Worm (Caenorhabditis elegans) whole organism, L1 larva: ENCODE data around the gene clec-165.
A peak's percentile ranks its signal among the peaks of the same experiment; 100 is the strongest.

Source experiments
- C04F5.9 ChIP-seq: sonication (generic microtip); optimal IDR thresholded peaks from 2 replicates; lab custom pipeline; 2016; ENCODE audit warnings: missing genetic modification characterization, missing compliant biosample characterization
- C16A3.4 ChIP-seq: fragments of 150-350 bp; optimal IDR thresholded peaks from 2 replicates; lab custom pipeline; 2014; ENCODE audit warnings: missing biosample characterization, missing genetic modification characterization
- C34B4.2 ChIP-seq: sonication (generic microtip); optimal IDR thresholded peaks from 2 replicates; lab custom pipeline; 2017; ENCODE audit warnings: mild to moderate bottlenecking, missing genetic modification characterization, missing compliant biosample characterization
- F16B12.6 ChIP-seq: fragments of 150-350 bp; optimal IDR thresholded peaks from 2 replicates; lab custom pipeline; 2014; ENCODE audit warnings: missing biosample characterization, missing genetic modification characterization
- aly-2 ChIP-seq: fragments of 150-350 bp; optimal IDR thresholded peaks from 2 replicates; lab custom pipeline; 2014; ENCODE audit warnings: missing biosample characterization, missing genetic modification characterization
- ama-1 ChIP-seq: fragments of 150-350 bp; optimal IDR thresholded peaks from 2 replicates; lab custom pipeline; 2014
- blmp-1 ChIP-seq: fragments of 150-350 bp; optimal IDR thresholded peaks from 2 replicates; lab custom pipeline; 2014; ENCODE audit warnings: missing biosample characterization, missing genetic modification characterization
- ceh-8 ChIP-seq: fragments of 200-800 bp; sonication (Bioruptor generic); optimal IDR thresholded peaks from 2 replicates; lab custom pipeline; 2018; ENCODE audit warnings: mild to moderate bottlenecking, missing genetic modification characterization, moderate library complexity, missing compliant biosample characterization
- ces-1 ChIP-seq: fragments of 150-350 bp; optimal IDR thresholded peaks from 2 replicates; lab custom pipeline; 2014; ENCODE audit warnings: missing biosample characterization, missing genetic modification reagents, missing genetic modification characterization
- dpl-1 ChIP-seq, 3 experiments: fragments of 150-350 bp in 2 of 3; sonication (generic microtip) in 1 of 3; optimal IDR thresholded peaks; 2 replicates each; lab custom pipeline; 2014 to 2017; ENCODE audit warnings: missing biosample characterization in 3 of 3, missing genetic modification characterization in 3 of 3, missing genetic modification reagents in 3 of 3
- efl-1 ChIP-seq, 4 experiments: fragments of 150-350 bp; optimal IDR thresholded peaks in 3 of 4; peaks in 1 of 4; 1 replicate in 1 of 4; 2 replicates in 3 of 4; lab custom pipeline; 2014; ENCODE audit warnings: missing biosample characterization in 2 of 4, missing genetic modification characterization in 2 of 4, missing genetic modification reagents in 2 of 4
- efl-3 ChIP-seq: fragments of 200-800 bp; sonication (Bioruptor generic); optimal IDR thresholded peaks from 2 replicates; lab custom pipeline; 2018; ENCODE audit warnings: mild to moderate bottlenecking, missing genetic modification characterization, missing compliant biosample characterization
- egl-13 ChIP-seq: sonication (generic microtip); optimal IDR thresholded peaks from 2 replicates; lab custom pipeline; 2016; ENCODE audit warnings: missing genotype, missing genetic modification reagents, missing genetic modification characterization, missing compliant biosample characterization
- egl-27 ChIP-seq, 2 experiments: fragments of 150-350 bp in 1 of 2; sonication (generic microtip); optimal IDR thresholded peaks; 3 replicates each; lab custom pipeline; 2017 to 2018; ENCODE audit warnings: missing biosample characterization in 2 of 2, missing genetic modification characterization in 2 of 2, missing genetic modification reagents in 2 of 2
- elt-2 ChIP-seq: sonication (generic microtip); optimal IDR thresholded peaks from 2 replicates; lab custom pipeline; 2016; ENCODE audit warnings: missing genetic modification characterization, mild to moderate bottlenecking, inconsistent platforms, missing compliant biosample characterization, missing genetic modification reagents
- elt-3 ChIP-seq, 6 experiments: fragments of 150-350 bp in 1 of 6; sonication (generic microtip); optimal IDR thresholded peaks; 2 replicates each; lab custom pipeline; 2017 to 2018; ENCODE audit warnings: missing biosample characterization in 6 of 6, missing genetic modification characterization in 6 of 6, inconsistent platforms in 1 of 6
- fkh-4 ChIP-seq: sonication (generic microtip); optimal IDR thresholded peaks from 2 replicates; lab custom pipeline; 2016; ENCODE audit warnings: missing compliant biosample characterization, missing genetic modification characterization, borderline replicate concordance
- fkh-8 ChIP-seq: sonication (generic microtip); optimal IDR thresholded peaks from 2 replicates; lab custom pipeline; 2016; ENCODE audit warnings: mild to moderate bottlenecking, missing genetic modification characterization, missing compliant biosample characterization
- grh-1 ChIP-seq: fragments of 200-800 bp; sonication (Bioruptor generic); IDR thresholded peaks from 2 replicates; pipeline ENCODE4 v1.3.6; 2022; ENCODE audit warnings: missing genetic modification reagents, missing genetic modification characterization, missing compliant biosample characterization
- jun-1 ChIP-seq: fragments of 150-350 bp; optimal IDR thresholded peaks from 2 replicates; lab custom pipeline; 2014; ENCODE audit warnings: missing biosample characterization, missing genetic modification reagents, missing genetic modification characterization
- lin-14 ChIP-seq: fragments of 200-800 bp; sonication (Bioruptor generic); optimal IDR thresholded peaks from 2 replicates; lab custom pipeline; 2018; ENCODE audit warnings: mild to moderate bottlenecking, missing genetic modification characterization, moderate library complexity, missing compliant biosample characterization
- lin-35 ChIP-seq, 2 experiments: fragments of 150-350 bp; optimal IDR thresholded peaks; 2 replicates each; lab custom pipeline; 2014; ENCODE audit warnings: missing biosample characterization in 2 of 2, missing genetic modification characterization in 2 of 2, missing genetic modification reagents in 2 of 2
- lin-39 ChIP-seq: fragments of 150-350 bp; optimal IDR thresholded peaks from 2 replicates; lab custom pipeline; 2014; ENCODE audit warnings: missing biosample characterization, missing genetic modification reagents, missing genetic modification characterization
- lsy-2 ChIP-seq, 2 experiments: fragments of 150-350 bp; optimal IDR thresholded peaks; 2 replicates each; lab custom pipeline; 2014; ENCODE audit warnings: missing biosample characterization in 2 of 2, missing genetic modification characterization in 2 of 2
- mep-1 ChIP-seq: fragments of 150-350 bp; optimal IDR thresholded peaks from 2 replicates; lab custom pipeline; 2014; ENCODE audit warnings: missing biosample characterization, missing genetic modification characterization
- nhr-237 ChIP-seq: fragments of 150-350 bp; optimal IDR thresholded peaks from 2 replicates; lab custom pipeline; 2014; ENCODE audit warnings: missing biosample characterization, missing genetic modification characterization
- nhr-28 ChIP-seq: fragments of 150-350 bp; optimal IDR thresholded peaks from 2 replicates; lab custom pipeline; 2014; ENCODE audit warnings: missing biosample characterization, missing genetic modification characterization
- nhr-47 ChIP-seq: sonication (generic microtip); optimal IDR thresholded peaks from 2 replicates; lab custom pipeline; 2016; ENCODE audit warnings: mild to moderate bottlenecking, missing genetic modification characterization, moderate library complexity, missing compliant biosample characterization
- pag-3 ChIP-seq: sonication (generic microtip); optimal IDR thresholded peaks from 2 replicates; lab custom pipeline; 2017; ENCODE audit warnings: missing genetic modification characterization, mild to moderate bottlenecking, missing compliant biosample characterization, antibody characterized with exemption, borderline replicate concordance; ENCODE audit not compliant: insufficient read depth
- pqm-1 ChIP-seq: sonication (generic microtip); optimal IDR thresholded peaks from 3 replicates; lab custom pipeline; 2017; ENCODE audit warnings: missing biosample characterization, missing genetic modification characterization
- skn-1 ChIP-seq: fragments of 150-350 bp; optimal IDR thresholded peaks from 2 replicates; lab custom pipeline; 2014; ENCODE audit warnings: missing biosample characterization, missing genetic modification characterization
- snpc-4 ChIP-seq: fragments of 150-350 bp; optimal IDR thresholded peaks from 2 replicates; lab custom pipeline; 2014; ENCODE audit warnings: missing biosample characterization, missing genetic modification characterization
- snu-23 ChIP-seq: sonication (generic microtip); optimal IDR thresholded peaks from 2 replicates; lab custom pipeline; 2016; ENCODE audit warnings: missing genetic modification characterization, missing compliant biosample characterization
- sox-4 ChIP-seq: sonication (generic microtip); optimal IDR thresholded peaks from 2 replicates; lab custom pipeline; 2016; ENCODE audit warnings: missing genetic modification characterization, missing compliant biosample characterization
- unc-130 ChIP-seq: fragments of 150-350 bp; optimal IDR thresholded peaks from 2 replicates; lab custom pipeline; 2017; ENCODE audit warnings: missing biosample characterization, missing genetic modification characterization, inconsistent platforms
- unc-62 ChIP-seq: fragments of 150-350 bp; optimal IDR thresholded peaks from 2 replicates; lab custom pipeline; 2014; ENCODE audit warnings: missing biosample characterization, missing genetic modification reagents, missing genetic modification characterization
- vab-15 ChIP-seq: sonication (generic microtip); optimal IDR thresholded peaks from 2 replicates; lab custom pipeline; 2017; ENCODE audit warnings: missing genotype, mild to moderate bottlenecking, missing genetic modification characterization, missing compliant biosample characterization
- ztf-11 ChIP-seq, 2 experiments: sonication (generic microtip); optimal IDR thresholded peaks; 2 replicates each; lab custom pipeline; 2016 to 2017; ENCODE audit warnings: missing genetic modification characterization in 2 of 2, missing biosample characterization in 1 of 2, missing compliant biosample characterization in 1 of 2

clec-165 gene

DNA sequence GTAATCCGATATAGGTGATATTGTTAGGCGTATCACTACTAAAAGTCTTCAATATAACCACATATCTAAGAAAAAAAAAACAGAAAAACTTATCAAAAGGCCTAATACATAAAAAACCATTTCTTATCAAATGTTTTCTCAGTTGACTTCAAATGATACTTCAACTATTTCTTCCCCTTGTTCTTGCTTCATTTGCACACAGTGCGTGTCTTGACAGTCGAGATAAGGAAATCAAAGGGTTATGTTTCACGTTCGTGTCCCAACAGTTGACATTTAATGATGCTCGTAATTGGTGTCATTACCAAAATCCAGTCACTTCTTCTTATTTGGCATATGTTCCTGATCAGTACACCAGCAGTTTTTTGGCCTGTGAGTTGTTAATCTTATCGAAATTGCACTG is 20.0 kb upstream of the clec-165 start, which contains the start of gene clec-170:
TSS of gene clec-170 (plus strand) at position 143 of the 400 bp plus-strand sequence.
- TF ChIP-seq sox-4 (no peak), egl-27 (tag; optimal IDR thresholded peaks at IDR 0.05; lab: Kevin White, UChicago) (no peak), ama-1 (lab: Kevin White, UChicago) (no peak), lin-39 (tag; lab: Kevin White, UChicago) (no peak), lin-14 (GFP tag; lab: Kevin White, UChicago) (no peak)

DNA sequence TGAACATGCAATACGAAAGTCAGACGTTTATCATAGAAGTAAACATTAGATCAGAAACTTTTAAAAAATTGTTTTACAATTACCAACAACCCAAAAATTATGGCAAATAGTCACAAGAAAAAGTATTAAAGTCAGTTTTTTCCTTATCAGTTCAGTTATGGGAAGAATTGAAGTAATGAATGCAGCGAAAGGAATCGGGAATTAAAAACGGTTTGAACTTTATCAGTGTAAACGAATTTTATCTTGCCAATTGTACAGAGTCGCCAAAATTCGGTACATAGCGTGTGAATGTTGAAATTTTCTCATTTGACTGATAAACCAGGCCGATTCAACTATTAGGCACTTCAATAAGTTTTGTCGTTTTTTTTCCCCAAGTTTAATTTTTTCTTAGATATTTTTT is 19.5 kb upstream of the clec-165 start:
- peak in 1 of 2 experiments; percentile 9 for TF ChIP-seq lin-35 (GFP tag; optimal IDR thresholded peaks at IDR 0.05; lab: Kevin White, UChicago)
- TF ChIP-seq pqm-1 = peak; percentile 87
- peak; percentile 52 for TF ChIP-seq jun-1
- no peak for TF ChIP-seq unc-62 (GFP tag; lab: Kevin White, UChicago)
- peak; percentile 96 for TF ChIP-seq elt-2 (tag; lab: Kevin White, UChicago)
- no peak for TF ChIP-seq C16A3.4 (tag; lab: Kevin White, UChicago)
- no peak for TF ChIP-seq elt-3 (tag; optimal IDR thresholded peaks at IDR 0.05; lab: Kevin White, UChicago)

DNA sequence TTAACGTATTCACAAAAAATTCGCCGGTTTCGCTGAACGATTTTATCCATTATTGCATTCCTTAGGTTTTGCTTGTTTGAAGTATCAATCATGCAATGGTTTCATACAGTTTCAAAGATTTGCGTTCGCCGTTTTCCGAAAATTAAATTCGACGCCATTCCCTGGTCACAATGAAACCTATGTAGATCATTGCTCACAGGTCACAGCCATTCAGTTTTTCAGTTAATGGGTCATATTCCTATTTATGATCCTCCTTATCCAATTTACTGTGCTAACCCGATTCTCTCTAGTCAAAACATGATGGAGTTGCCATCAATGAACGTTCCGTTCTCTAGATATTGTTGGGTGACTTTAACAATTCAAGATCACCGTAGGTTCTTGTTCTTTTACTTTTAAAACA is 18.2 kb upstream of the clec-165 start, which contains the start of gene F38A1.13:
TSS of gene F38A1.13 (plus strand) at position 301 of the 400 bp plus-strand sequence.
- TF ChIP-seq dpl-1 (GFP tag; optimal IDR thresholded peaks at IDR 0.05; lab: Kevin White, UChicago) = no peak
- no peak for TF ChIP-seq egl-13 (tag; lab: Kevin White, UChicago)
- no peak for TF ChIP-seq grh-1
- TF ChIP-seq vab-15 (tag; lab: Kevin White, UChicago) = no peak
- TF ChIP-seq nhr-28 (tag; lab: Kevin White, UChicago) = no peak
- TF ChIP-seq aly-2 (tag; lab: Kevin White, UChicago) = no peak
- TF ChIP-seq unc-130 = no peak
- TF ChIP-seq efl-3 (GFP tag; lab: Kevin White, UChicago) = no peak
- no peak for TF ChIP-seq ces-1
- TF ChIP-seq snu-23 = no peak
- no peak for TF ChIP-seq mep-1 (tag; lab: Kevin White, UChicago)
- TF ChIP-seq efl-1 (optimal IDR thresholded peaks at IDR 0.05; lab: Kevin White, UChicago) = no peak
- no peak for TF ChIP-seq efl-1 (GFP tag; optimal IDR thresholded peaks at IDR 0.05 in 1 of 2; lab: Kevin White, UChicago)
- TF ChIP-seq C34B4.2 (tag; lab: Kevin White, UChicago) = no peak
- no peak for TF ChIP-seq ceh-8
- TF ChIP-seq fkh-8 (tag; lab: Kevin White, UChicago) = no peak
- TF ChIP-seq F16B12.6 = no peak

DNA sequence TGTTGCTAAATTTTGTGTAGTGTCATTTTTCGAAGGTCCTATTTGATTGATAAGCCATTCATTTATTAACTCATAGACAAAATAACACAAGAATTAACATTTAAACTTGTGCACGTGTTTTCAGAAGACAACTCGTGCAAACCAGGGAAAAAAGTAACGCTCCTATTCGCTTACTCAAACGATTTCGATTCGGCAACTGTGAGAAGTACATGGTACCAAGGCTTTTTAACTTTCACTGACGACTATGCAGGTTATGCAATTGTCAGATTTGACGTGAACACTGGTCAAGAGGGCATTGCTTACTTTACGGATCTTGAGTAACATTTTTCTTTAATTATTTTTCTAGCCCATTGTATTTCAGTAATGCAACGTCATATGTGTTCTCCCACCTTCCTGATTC is 15.2 kb upstream of the clec-165 start:
- no peak for TF ChIP-seq skn-1 (tag; lab: Kevin White, UChicago)

DNA sequence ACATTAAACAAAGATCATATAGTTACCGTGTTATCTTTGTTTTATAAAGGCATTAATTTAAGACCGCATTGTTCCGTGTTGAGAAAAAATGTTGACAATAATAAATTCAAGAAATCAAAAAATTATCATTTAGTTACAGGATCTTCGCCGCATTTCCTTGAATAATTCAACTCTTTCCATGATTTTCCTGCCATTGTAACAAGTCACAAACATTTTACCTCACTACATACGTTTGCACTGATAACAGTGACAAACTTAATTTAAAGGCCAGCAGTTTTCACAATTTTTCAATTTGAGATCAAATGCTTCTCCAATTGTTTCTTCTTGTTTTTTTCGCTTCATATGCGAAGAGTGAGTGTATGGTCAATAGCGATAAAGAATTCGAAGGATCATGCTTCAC is 14.3 kb upstream of the clec-165 start, which contains the start of gene clec-169:
TSS of gene clec-169 (plus strand) at position 301 of the 400 bp plus-strand sequence.
- TF ChIP-seq efl-1 (optimal IDR thresholded peaks at IDR 0.05; lab: Kevin White, UChicago) = no peak
- peak in 1 of 2 experiments; percentile 48 for TF ChIP-seq efl-1 (GFP tag; optimal IDR thresholded peaks at IDR 0.05 in 1 of 2; lab: Kevin White, UChicago)
- no peak for TF ChIP-seq C04F5.9 (tag; lab: Kevin White, UChicago)
- TF ChIP-seq blmp-1 (tag; lab: Kevin White, UChicago) = no peak
- TF ChIP-seq, all 84 proteins: peak for 1

DNA sequence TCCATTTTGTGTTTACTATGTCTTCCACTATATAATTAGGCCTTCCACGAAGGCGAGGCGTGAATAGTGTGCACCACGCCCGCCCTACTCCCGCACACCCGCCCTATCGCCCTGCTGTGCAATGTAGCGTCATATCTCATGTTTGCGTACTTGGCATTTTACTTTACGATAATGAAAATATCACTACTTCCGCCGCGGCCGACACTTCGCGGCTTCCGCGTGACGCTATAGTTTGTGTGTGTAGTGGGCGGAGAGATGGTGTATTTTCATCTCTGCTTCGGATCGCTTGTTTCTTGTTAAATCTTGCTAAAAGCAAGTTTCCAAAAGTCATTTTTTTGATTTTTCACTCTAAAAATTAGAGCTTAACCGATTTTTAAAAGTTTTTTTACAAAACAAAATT is 13.8 kb upstream of the clec-165 start:
- TF ChIP-seq fkh-4 (tag; lab: Kevin White, UChicago) (no peak), pag-3 (tag; lab: Kevin White, UChicago) (no peak), lsy-2 (tag; optimal IDR thresholded peaks at IDR 0.05; lab: Kevin White, UChicago) (no peak), nhr-47 (tag; lab: Kevin White, UChicago) (no peak), C16A3.4 (tag; lab: Kevin White, UChicago) (no peak), efl-1 (optimal IDR thresholded peaks at IDR 0.05; lab: Kevin White, UChicago) (no peak), efl-1 (GFP tag; optimal IDR thresholded peaks at IDR 0.05 in 1 of 2; lab: Kevin White, UChicago) (peak in 1 of 2 experiments; percentile 27), ztf-11 (tag; optimal IDR thresholded peaks at IDR 0.05; lab: Kevin White, UChicago) (no peak), elt-2 (tag; lab: Kevin White, UChicago) (peak; percentile 37), snpc-4 (tag; lab: Kevin White, UChicago) (peak; percentile 53), ces-1 (no peak), ceh-8 (no peak), nhr-237 (tag; lab: Kevin White, UChicago) (no peak)
